Fruit fly (Drosophila melanogaster): ENCODE results near the gene sov.

dm6 chrX:6708580-6709199, 47.4 kb upstream of the sov start:
- TF ChIP-seq psq (optimal IDR thresholded peaks at IDR 0.05), result no peak
- no peak for TF ChIP-seq h (optimal IDR thresholded peaks at IDR 0.05)
- TF ChIP-seq Myc (optimal IDR thresholded peaks at IDR 0.05), result no peak

Data from Kc167 (cell line).